Fruit fly (Drosophila melanogaster) whole organism, embryonic: Measurements from ENCODE around the gene fzy.

ENCODE experiments used
- CG10321 ChIP-seq: fragments of 200-800 bp; sonication (Bioruptor generic); IDR thresholded peaks from 2 replicates; pipeline ENCODE4 v1.3.6; 2022; ENCODE audit warnings: missing biosample characterization, missing genetic modification characterization
- CG10431 ChIP-seq: fragments of 200-800 bp; sonication (Bioruptor generic); optimal IDR thresholded peaks from 3 replicates; lab custom pipeline; 2018; ENCODE audit warnings: missing biosample characterization, mild to moderate bottlenecking, missing genetic modification characterization
- CG11093 ChIP-seq: fragments of 200-800 bp; sonication (Bioruptor generic); IDR thresholded peaks from 3 replicates; pipeline ENCODE4 v1.3.6; 2022; ENCODE audit warnings: missing biosample characterization, missing genetic modification characterization
- CG13775 ChIP-seq: fragments of 200-800 bp; sonication (Bioruptor generic); optimal IDR thresholded peaks from 3 replicates; lab custom pipeline; 2017; ENCODE audit warnings: missing biosample characterization, mild to moderate bottlenecking, missing genetic modification characterization
- CG13894 ChIP-seq: fragments of 200-800 bp; sonication (Bioruptor generic); optimal IDR thresholded peaks from 3 replicates; lab custom pipeline; 2018; ENCODE audit warnings: missing biosample characterization, mild to moderate bottlenecking, missing genetic modification characterization, moderate library complexity
- CG14860 ChIP-seq: fragments of 200-800 bp; sonication (Bioruptor generic); IDR thresholded peaks from 3 replicates; pipeline ENCODE4 v1.3.6; 2022; ENCODE audit warnings: missing biosample characterization, missing genetic modification characterization; ENCODE audit not compliant: partially characterized antibody
- CG1647 ChIP-seq: fragments of 200-800 bp; sonication (Bioruptor generic); optimal IDR thresholded peaks from 3 replicates; lab custom pipeline; 2016; ENCODE audit warnings: missing biosample characterization, missing genetic modification characterization
- CG17359 ChIP-seq: fragments of 200-800 bp; sonication (Bioruptor generic); optimal IDR thresholded peaks from 3 replicates; lab custom pipeline; 2018; ENCODE audit warnings: missing biosample characterization, mild to moderate bottlenecking, missing genetic modification characterization, moderate library complexity
- CG17385 ChIP-seq: fragments of 200-800 bp; sonication (Bioruptor generic); optimal IDR thresholded peaks from 3 replicates; lab custom pipeline; 2018; ENCODE audit warnings: missing biosample characterization, mild to moderate bottlenecking, missing genetic modification characterization
- CG17912 ChIP-seq: fragments of 200-800 bp; sonication (Bioruptor generic); optimal IDR thresholded peaks from 2 replicates; lab custom pipeline; 2018; ENCODE audit warnings: missing biosample characterization, mild to moderate bottlenecking, missing genetic modification characterization
- CG30403 ChIP-seq: fragments of 200-800 bp; sonication (Bioruptor generic); optimal IDR thresholded peaks from 3 replicates; lab custom pipeline; 2016; ENCODE audit warnings: missing biosample characterization, missing genetic modification characterization
- CG4820 ChIP-seq: fragments of 200-800 bp; sonication (Bioruptor generic); optimal IDR thresholded peaks from 3 replicates; lab custom pipeline; 2016; ENCODE audit warnings: missing biosample characterization, missing genetic modification characterization
- CG6683 ChIP-seq: fragments of 200-800 bp; sonication (Bioruptor generic); optimal IDR thresholded peaks from 2 replicates; lab custom pipeline; 2017; ENCODE audit warnings: missing biosample characterization, mild to moderate bottlenecking, missing genetic modification characterization, missing genetic modification reagents
- CG8388 ChIP-seq: fragments of 200-800 bp; sonication (Bioruptor generic); optimal IDR thresholded peaks from 2 replicates; lab custom pipeline; 2019; ENCODE audit warnings: missing biosample characterization, mild to moderate bottlenecking, missing genetic modification characterization, moderate library complexity
- CG9876 ChIP-seq: fragments of 200-800 bp; sonication (Bioruptor generic); optimal IDR thresholded peaks from 2 replicates; lab custom pipeline; 2016; ENCODE audit warnings: missing biosample characterization, missing genetic modification characterization
- CkIIα-i1 ChIP-seq: fragments of 200-800 bp; sonication (Bioruptor generic); IDR thresholded peaks from 2 replicates; pipeline ENCODE4 v1.3.6; 2022; ENCODE audit warnings: missing biosample characterization, missing genetic modification characterization
- CoRest ChIP-seq: fragments of 200-800 bp; sonication (Bioruptor generic); optimal IDR thresholded peaks from 3 replicates; lab custom pipeline; 2018; ENCODE audit warnings: missing biosample characterization, mild to moderate bottlenecking, missing genetic modification characterization, moderate library complexity
- D19B ChIP-seq: fragments of 200-800 bp; sonication (Bioruptor generic); optimal IDR thresholded peaks from 2 replicates; lab custom pipeline; 2017; ENCODE audit warnings: missing biosample characterization, mild to moderate bottlenecking, missing genetic modification characterization
- Dfd ChIP-seq, 2 experiments: fragments of >200 bp; optimal IDR thresholded peaks; 2 replicates each; lab custom pipeline; 2017; ENCODE audit warnings: missing biosample characterization in 2 of 2, missing genetic modification characterization in 2 of 2
- E2f2 ChIP-seq: fragments of 200-800 bp; sonication (Bioruptor generic); IDR thresholded peaks from 2 replicates; pipeline ENCODE4 v1.3.6; 2022; ENCODE audit warnings: missing biosample characterization, missing genetic modification characterization
- Fer2 ChIP-seq: fragments of 200-800 bp; sonication (Bioruptor generic); optimal IDR thresholded peaks from 2 replicates; lab custom pipeline; 2018; ENCODE audit warnings: missing biosample characterization, mild to moderate bottlenecking, missing genetic modification characterization, moderate library complexity
- Fer3 ChIP-seq: fragments of 200-800 bp; sonication (Bioruptor generic); optimal IDR thresholded peaks from 2 replicates; lab custom pipeline; 2018; ENCODE audit warnings: missing biosample characterization, mild to moderate bottlenecking, missing genetic modification characterization, moderate library complexity
- Hey ChIP-seq: fragments of 200-800 bp; sonication (Bioruptor generic); optimal IDR thresholded peaks from 3 replicates; lab custom pipeline; 2018; ENCODE audit warnings: missing biosample characterization, mild to moderate bottlenecking, missing genetic modification characterization
- Lpt ChIP-seq: fragments of >200 bp; optimal IDR thresholded peaks from 2 replicates; lab custom pipeline; 2018; ENCODE audit warnings: missing biosample characterization, missing genetic modification characterization
- Mad ChIP-seq: fragments of 200-800 bp; sonication (Bioruptor generic); optimal IDR thresholded peaks from 2 replicates; lab custom pipeline; 2016; ENCODE audit warnings: missing biosample characterization, missing genetic modification characterization
- Mrtf ChIP-seq: fragments of 200-800 bp; sonication (Bioruptor generic); IDR thresholded peaks from 3 replicates; pipeline ENCODE4 v1.3.6; 2022; ENCODE audit warnings: missing biosample characterization, missing genetic modification characterization
- NC2α ChIP-seq: fragments of 200-800 bp; sonication (Bioruptor generic); optimal IDR thresholded peaks from 2 replicates; lab custom pipeline; 2016; ENCODE audit warnings: missing biosample characterization, missing genetic modification characterization
- NFAT ChIP-seq: fragments of 200-800 bp; sonication (Bioruptor generic); IDR thresholded peaks from 2 replicates; pipeline ENCODE4 v1.3.6; 2022; ENCODE audit warnings: missing biosample characterization, missing genetic modification characterization
- NK7.1 ChIP-seq: fragments of 200-800 bp; sonication (Bioruptor generic); optimal IDR thresholded peaks from 3 replicates; lab custom pipeline; 2016; ENCODE audit warnings: missing biosample characterization, missing genetic modification characterization
- PHDP ChIP-seq: fragments of 200-800 bp; sonication (Bioruptor generic); optimal IDR thresholded peaks from 3 replicates; lab custom pipeline; 2018; ENCODE audit warnings: missing biosample characterization, mild to moderate bottlenecking, missing genetic modification characterization, moderate library complexity
- Sin3A ChIP-seq: fragments of >200 bp; optimal IDR thresholded peaks from 2 replicates; lab custom pipeline; 2018
- TFAM ChIP-seq: fragments of 200-800 bp; sonication (Bioruptor generic); optimal IDR thresholded peaks from 2 replicates; lab custom pipeline; 2017; ENCODE audit warnings: missing biosample characterization, missing genetic modification characterization, inconsistent platforms
- Taf1 ChIP-seq: fragments of 200-800 bp; sonication (Bioruptor generic); IDR thresholded peaks from 2 replicates; pipeline ENCODE4 v1.3.6; 2022; ENCODE audit warnings: missing biosample characterization, missing genetic modification characterization
- Xbp1 ChIP-seq: fragments of 200-800 bp; sonication (Bioruptor generic); optimal IDR thresholded peaks from 3 replicates; lab custom pipeline; 2016; ENCODE audit warnings: missing biosample characterization, mild to moderate bottlenecking, missing genetic modification characterization
- Xrp1 ChIP-seq: fragments of 200-800 bp; sonication (Bioruptor generic); IDR thresholded peaks from 2 replicates; pipeline ENCODE4 v1.3.6; 2022; ENCODE audit warnings: missing biosample characterization, missing genetic modification characterization
- YL-1 ChIP-seq: fragments of 200-800 bp; sonication (Bioruptor generic); optimal IDR thresholded peaks from 3 replicates; lab custom pipeline; 2017; ENCODE audit warnings: missing biosample characterization, mild to moderate bottlenecking, missing genetic modification characterization
- ab ChIP-seq: fragments of 200-800 bp; sonication (Bioruptor generic); optimal IDR thresholded peaks from 2 replicates; lab custom pipeline; 2016; ENCODE audit warnings: missing biosample characterization, missing genetic modification characterization
- abd-A ChIP-seq: fragments of 200-800 bp; sonication (Bioruptor generic); optimal IDR thresholded peaks from 3 replicates; lab custom pipeline; 2019; ENCODE audit warnings: missing biosample characterization, mild to moderate bottlenecking, missing genetic modification characterization, moderate library complexity
- chinmo ChIP-seq: fragments of 200-800 bp; sonication (Bioruptor generic); IDR thresholded peaks from 4 replicates; pipeline ENCODE4 v1.3.6; 2022; ENCODE audit warnings: missing biosample characterization, missing genetic modification characterization; ENCODE audit not compliant: partially characterized antibody
- crol ChIP-seq: fragments of 200-800 bp; sonication (Bioruptor generic); IDR thresholded peaks from 2 replicates; pipeline ENCODE4 v1.3.6; 2022; ENCODE audit warnings: missing biosample characterization, missing genetic modification characterization
- danr ChIP-seq: fragments of 200-800 bp; sonication (Bioruptor generic); IDR thresholded peaks from 2 replicates; pipeline ENCODE4 v1.3.6; 2022; ENCODE audit warnings: missing biosample characterization, missing genetic modification characterization
- emc ChIP-seq: fragments of 200-800 bp; sonication (Bioruptor generic); optimal IDR thresholded peaks from 2 replicates; lab custom pipeline; 2016; ENCODE audit warnings: missing biosample characterization, missing genetic modification characterization
- esg ChIP-seq: fragments of 200-800 bp; sonication (Bioruptor generic); conservative IDR thresholded peaks from 2 replicates; pipeline ENCODE4 v1.3.6; 2022; ENCODE audit warnings: missing biosample characterization, missing genetic modification characterization
- gt ChIP-seq: fragments of 200-800 bp; sonication (Bioruptor generic); IDR thresholded peaks from 2 replicates; pipeline ENCODE4 v1.3.6; 2022; ENCODE audit warnings: missing biosample characterization, missing genetic modification characterization
- knrl ChIP-seq: fragments of 200-800 bp; sonication (Bioruptor generic); IDR thresholded peaks from 3 replicates; pipeline ENCODE4 v1.3.6; 2022; ENCODE audit warnings: missing biosample characterization, missing genetic modification characterization; ENCODE audit not compliant: partially characterized antibody
- pb ChIP-seq: fragments of 200-800 bp; sonication (Bioruptor generic); optimal IDR thresholded peaks from 3 replicates; lab custom pipeline; 2016; ENCODE audit warnings: missing biosample characterization, missing genetic modification characterization
- pho ChIP-seq: fragments of 200-800 bp; sonication (Bioruptor generic); optimal IDR thresholded peaks from 2 replicates; lab custom pipeline; 2016; ENCODE audit warnings: missing biosample characterization, missing genetic modification characterization
- pum ChIP-seq: fragments of 200-800 bp; sonication (Bioruptor generic); optimal IDR thresholded peaks from 2 replicates; lab custom pipeline; 2016; ENCODE audit warnings: missing biosample characterization, missing genetic modification characterization
- salm ChIP-seq: fragments of 200-800 bp; sonication (Bioruptor generic); optimal IDR thresholded peaks from 2 replicates; lab custom pipeline; 2018; ENCODE audit warnings: missing biosample characterization, mild to moderate bottlenecking, missing genetic modification characterization
- tup ChIP-seq: fragments of 200-800 bp; sonication (Bioruptor generic); optimal IDR thresholded peaks from 2 replicates; lab custom pipeline; 2016; ENCODE audit warnings: missing biosample characterization, mild to moderate bottlenecking, missing genetic modification characterization, moderate library complexity

Gene fzy

dm6 chr2L:16317777-16318610 lies 7.2 kb downstream of the fzy start (continued):
- TF ChIP-seq CG17359 (tag; lab: Kevin White, UChicago) (peak; percentile 52), PHDP (tag; lab: Kevin White, UChicago) (peak; percentile 65), abd-A (tag; lab: Kevin White, UChicago) (no peak), tup (GFP tag; lab: Kevin White, UChicago) (peak; percentile 46), Fer3 (peak; percentile 43), Sin3A (lab: Kevin White, UChicago) (no peak), YL-1 (GFP tag; lab: Kevin White, UChicago) (peak; percentile 44), CG14860 (no peak), Hey (tag; lab: Kevin White, UChicago) (peak; percentile 0), CG10431 (peak; percentile 64), Lpt (GFP tag; lab: Kevin White, UChicago) (no peak), pho (peak; percentile 39), E2f2 (0 out of 2 replicates have a peak, but pooled peaks have one; percentile 19), esg (GFP tag; lab: Robert Waterston, UW) (no peak), ab (GFP tag; lab: Kevin White, UChicago) (no peak), crol (GFP tag; lab: Robert Waterston, UW) (no peak), Xrp1 (GFP tag; lab: Robert Waterston, UW) (peak; percentile 35; the same call in 1 of the 2 replicates), CG6683 (no peak), CG30403 (GFP tag; lab: Kevin White, UChicago) (no peak), Dfd (GFP tag; optimal IDR thresholded peaks at IDR 0.05; lab: Kevin White, UChicago) (no peak), CG11093 (GFP tag; lab: Robert Waterston, UW) (no peak), pum (no peak), NFAT (GFP tag; lab: Robert Waterston, UW) (0 out of 2 replicates have a peak, but pooled peaks have one; percentile 34), CG17912 (GFP tag; lab: Kevin White, UChicago) (peak; percentile 57), CG1647 (GFP tag; lab: Kevin White, UChicago) (peak; percentile 37), Fer2 (tag; lab: Kevin White, UChicago) (peak; percentile 12), CG8388 (GFP tag; lab: Kevin White, UChicago) (no peak), pb (GFP tag; lab: Kevin White, UChicago) (no peak), CoRest (tag; lab: Kevin White, UChicago) (peak; percentile 16), CG9876 (GFP tag; lab: Kevin White, UChicago) (no peak), Xbp1 (no peak), D19B (GFP tag; lab: Kevin White, UChicago) (no peak), CkIIα-i1 (GFP tag; lab: Robert Waterston, UW) (no peak), CG13775 (GFP tag; lab: Kevin White, UChicago) (no peak), TFAM (no peak), chinmo (GFP tag; lab: Robert Waterston, UW) (no peak), NK7.1 (GFP tag; lab: Kevin White, UChicago) (peak; percentile 40), NC2α (GFP tag; lab: Kevin White, UChicago) (peak; percentile 10), danr (GFP tag; lab: Robert Waterston, UW) (peak; percentile 36; the same call in 1 of the 2 replicates), Taf1 (no peak), CG13894 (tag; lab: Kevin White, UChicago) (peak; percentile 4), emc (GFP tag; lab: Kevin White, UChicago) (no peak), CG10321 (GFP tag; lab: Robert Waterston, UW) (no peak), Mad (GFP tag; lab: Kevin White, UChicago) (no peak), knrl (GFP tag; lab: Robert Waterston, UW) (no peak), CG4820 (GFP tag; lab: Kevin White, UChicago) (no peak), Mrtf (GFP tag; lab: Robert Waterston, UW) (no peak), salm (tag; lab: Kevin White, UChicago) (peak; percentile 19), gt (no peak), CG17385 (GFP tag; lab: Kevin White, UChicago) (peak; percentile 34)
